Fruit fly (Drosophila melanogaster): Measurements from ENCODE around the gene da.

The da gene

dm6 chr2L:10366525-10366924, 21.4 kb upstream of the da start, which contains the start of gene CG5056:
Gene CG5056 (plus strand): TSS chr2L:10366692.
- TF ChIP-seq CG8119 (GFP tag; IDR thresholded peaks at IDR 0.05) (peak; percentile 55), CG6163 (GFP tag; IDR thresholded peaks at IDR 0.05) (no peak; the same call in 2 of the 3 replicates), Eip78C (GFP tag) (peak; percentile 63), Hr39 (GFP tag; optimal IDR thresholded peaks at IDR 0.05) (no peak), Ets96B (tag; optimal IDR thresholded peaks at IDR 0.05) (peak; percentile 6), CG3032 (tag; optimal IDR thresholded peaks at IDR 0.05) (peak; percentile 47), CG31627 (GFP tag; optimal IDR thresholded peaks at IDR 0.05) (no peak), cyc (GFP tag; optimal IDR thresholded peaks at IDR 0.05) (peak; percentile 1)

DNA sequence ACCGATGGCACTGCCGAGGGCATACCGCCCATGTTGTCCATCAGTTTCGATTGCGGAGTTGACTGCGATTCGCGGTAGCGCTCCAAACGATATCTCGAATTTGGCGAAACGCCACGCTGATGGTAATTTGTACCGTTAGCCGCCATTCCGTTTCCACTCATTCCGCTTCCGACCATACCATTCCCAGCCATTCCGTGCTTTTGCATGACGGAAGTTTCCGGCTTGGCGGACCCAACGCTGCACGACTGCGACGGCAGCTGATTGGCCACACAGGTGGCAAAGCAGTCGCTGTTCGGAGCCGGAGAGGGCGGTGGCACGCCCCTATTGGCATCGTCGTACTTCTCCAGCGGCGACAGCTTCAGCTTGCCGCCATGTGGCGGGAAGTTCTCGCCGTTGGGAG, 15.6 kb upstream of the da start:
- TF ChIP-seq Eip78C (GFP tag), result peak; percentile 8
- TF ChIP-seq dac (GFP tag; optimal IDR thresholded peaks at IDR 0.05), result no peak

DNA sequence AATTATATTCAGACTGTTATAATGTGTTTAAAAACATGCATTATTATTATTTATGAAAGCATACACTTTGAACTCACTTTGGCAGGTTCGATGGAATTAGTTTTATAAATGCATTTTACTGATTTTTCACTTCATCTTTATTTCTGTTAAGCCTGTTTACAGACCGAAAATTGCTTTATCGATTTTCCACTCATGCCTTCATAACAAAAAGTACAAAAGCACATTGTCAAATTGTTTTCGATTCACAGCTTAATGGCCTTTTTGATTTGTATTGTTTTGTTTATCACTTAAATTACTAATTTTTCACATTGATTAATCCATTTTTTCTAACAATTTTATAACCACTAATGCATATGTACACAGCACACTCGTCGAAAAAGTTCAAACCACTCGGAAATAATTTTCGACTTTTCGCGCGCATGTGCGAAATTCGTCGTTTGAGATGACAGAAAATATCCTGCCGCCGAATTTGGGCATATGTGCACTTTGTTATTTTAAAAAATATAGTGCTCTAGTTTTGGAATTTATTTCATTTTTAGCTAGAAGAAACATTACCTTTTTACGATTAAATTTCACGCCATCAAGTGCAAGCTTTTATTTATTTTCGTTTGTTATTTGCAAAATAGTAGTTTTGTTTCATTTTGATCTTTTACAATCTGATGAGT, 14.2 kb upstream of the da start, which contains the start of gene rho-5:
Gene rho-5 (minus strand): TSS at position 296 of the 665 bp plus-strand sequence.
- TF ChIP-seq Hr4 (GFP tag; optimal IDR thresholded peaks at IDR 0.05), result peak; percentile 9
- no peak for TF ChIP-seq Sox14 (GFP tag; optimal IDR thresholded peaks at IDR 0.05)
- TF ChIP-seq Eip78C (GFP tag), result no peak

- TF ChIP-seq fd85E (GFP tag; optimal IDR thresholded peaks at IDR 0.05), result no peak
- peak; percentile 43 for TF ChIP-seq CG6854 (GFP tag; optimal IDR thresholded peaks at IDR 0.05)
- peak; percentile 37 for TF ChIP-seq CG6792 (GFP tag; optimal IDR thresholded peaks at IDR 0.05)
- TF ChIP-seq Eip93F (GFP tag; optimal IDR thresholded peaks at IDR 0.05), result no peak
- TF ChIP-seq Eip75B (GFP tag; optimal IDR thresholded peaks at IDR 0.05), result no peak
- TF ChIP-seq CG15336 (GFP tag; IDR thresholded peaks at IDR 0.05), result peak; percentile 79
- peak; percentile 51 for TF ChIP-seq CG34406 (GFP tag; optimal IDR thresholded peaks at IDR 0.05)
- peak; percentile 22; the same call in 1 of the 2 replicates for TF ChIP-seq Gug (GFP tag; IDR thresholded peaks at IDR 0.05)
- no peak for TF ChIP-seq Sox15 (GFP tag; optimal IDR thresholded peaks at IDR 0.05)
- no peak for TF ChIP-seq Hr4 (GFP tag; optimal IDR thresholded peaks at IDR 0.05)
- TF ChIP-seq vri (GFP tag; optimal IDR thresholded peaks at IDR 0.05), result no peak
- peak; percentile 8 for TF ChIP-seq achi (GFP tag; optimal IDR thresholded peaks at IDR 0.05)
- TF ChIP-seq Hr39 (GFP tag; optimal IDR thresholded peaks at IDR 0.05), result no peak
- TF ChIP-seq acj6 (GFP tag; optimal IDR thresholded peaks at IDR 0.05), result no peak
- no peak for TF ChIP-seq CG3919 (GFP tag; optimal IDR thresholded peaks at IDR 0.05)
- TF ChIP-seq CG4318 (GFP tag; optimal IDR thresholded peaks at IDR 0.05), result no peak
- no peak for TF ChIP-seq ss (GFP tag; optimal IDR thresholded peaks at IDR 0.05)
- TF ChIP-seq CG8632 (GFP tag; optimal IDR thresholded peaks at IDR 0.05), result no peak
- TF ChIP-seq CG9139 (GFP tag; optimal IDR thresholded peaks at IDR 0.05), result no peak
- no peak for TF ChIP-seq CG11294 (GFP tag; IDR thresholded peaks at IDR 0.05)
- no peak for TF ChIP-seq CG6276 (GFP tag; optimal IDR thresholded peaks at IDR 0.05)
- TF ChIP-seq svp (GFP tag), result no peak
- peak; percentile 65 for TF ChIP-seq CG3032 (tag; optimal IDR thresholded peaks at IDR 0.05)
- TF ChIP-seq Ets96B (tag; optimal IDR thresholded peaks at IDR 0.05), result peak; percentile 60
- peak; percentile 70 for TF ChIP-seq Eip78C (GFP tag)
- TF ChIP-seq CG8119 (GFP tag; IDR thresholded peaks at IDR 0.05), result peak; percentile 67; the same call in 2 of the 3 replicates
- TF ChIP-seq esn (GFP tag; optimal IDR thresholded peaks at IDR 0.05), result peak; percentile 49
- no peak for TF ChIP-seq fkh (GFP tag; optimal IDR thresholded peaks at IDR 0.05)
- no peak for TF ChIP-seq cyc (GFP tag; optimal IDR thresholded peaks at IDR 0.05)
- peak; percentile 36 for TF ChIP-seq dsx (GFP tag; optimal IDR thresholded peaks at IDR 0.05; ENCODE audit: poor library complexity, severe bottlenecking)
- no peak for TF ChIP-seq net (GFP tag; optimal IDR thresholded peaks at IDR 0.05)
- TF ChIP-seq pdm3 (GFP tag; optimal IDR thresholded peaks at IDR 0.05), result no peak
- no peak; the same call in 2 of the 3 replicates for TF ChIP-seq CG6163 (GFP tag; IDR thresholded peaks at IDR 0.05)
- TF ChIP-seq dac (GFP tag; optimal IDR thresholded peaks at IDR 0.05), result no peak
- no peak for TF ChIP-seq Lpt (GFP tag; optimal IDR thresholded peaks at IDR 0.05)
- TF ChIP-seq CG8319 (GFP tag; optimal IDR thresholded peaks at IDR 0.05), result no peak
- peak; percentile 24 for TF ChIP-seq CG6808 (GFP tag; optimal IDR thresholded peaks at IDR 0.05)
- no peak for TF ChIP-seq CG16779 (tag; optimal IDR thresholded peaks at IDR 0.05)
- no peak for TF ChIP-seq Sox14 (GFP tag; optimal IDR thresholded peaks at IDR 0.05)
- TF ChIP-seq CG32006 (GFP tag; optimal IDR thresholded peaks at IDR 0.05), result no peak
- TF ChIP-seq Met (GFP tag; optimal IDR thresholded peaks at IDR 0.05), result no peak
Observed at dm6 chr2L:10375464-10376236, 12.3 kb upstream of the da start, which contains the start of the genes CG33303 and dpr19. Gene CG33303 (minus strand): TSS chr2L:10375757. Gene dpr19 (plus strand): TSS chr2L:10376168.
